Fruit fly (Drosophila melanogaster) whole organism, embryonic: ENCODE measurements around the gene Rab3-GEF.

Experiments used
- Asciz ChIP-seq: fragments of 200-800 bp; sonication (Bioruptor generic); optimal IDR thresholded peaks from 2 replicates; lab custom pipeline; 2017; ENCODE audit warnings: missing biosample characterization, mild to moderate bottlenecking, missing genetic modification characterization, missing genetic modification reagents
- BEAF-32 ChIP-seq: fragments of 200-800 bp; sonication (Bioruptor generic); optimal IDR thresholded peaks from 3 replicates; lab custom pipeline; 2017; ENCODE audit warnings: missing biosample characterization, missing genetic modification characterization, mild to moderate bottlenecking, moderate library complexity, missing genetic modification reagents
- CG1024 ChIP-seq: fragments of 200-800 bp; sonication (Bioruptor generic); IDR thresholded peaks from 2 replicates; pipeline ENCODE4 v1.3.6; 2022; ENCODE audit warnings: missing biosample characterization, missing genetic modification characterization
- CG10274 ChIP-seq: fragments of 200-800 bp; sonication (Bioruptor generic); optimal IDR thresholded peaks from 3 replicates; lab custom pipeline; 2017; ENCODE audit warnings: missing biosample characterization, mild to moderate bottlenecking, missing genetic modification characterization
- CG15011 ChIP-seq: fragments of 200-800 bp; sonication (Bioruptor generic); optimal IDR thresholded peaks from 3 replicates; lab custom pipeline; 2018; ENCODE audit warnings: missing biosample characterization, mild to moderate bottlenecking, missing genetic modification characterization
- CG15073 ChIP-seq: fragments of 200-800 bp; sonication (Bioruptor generic); optimal IDR thresholded peaks from 2 replicates; lab custom pipeline; 2016; ENCODE audit warnings: missing biosample characterization, missing genetic modification characterization
- CG15514 ChIP-seq: fragments of 200-800 bp; sonication (Bioruptor generic); optimal IDR thresholded peaks from 3 replicates; lab custom pipeline; 2017; ENCODE audit warnings: missing biosample characterization, missing genetic modification characterization, mild to moderate bottlenecking, moderate library complexity, missing genetic modification reagents
- CG1602 ChIP-seq: fragments of 200-800 bp; sonication (Bioruptor generic); optimal IDR thresholded peaks from 3 replicates; lab custom pipeline; 2016; ENCODE audit warnings: missing biosample characterization, missing genetic modification characterization
- CG1647 ChIP-seq: fragments of 200-800 bp; sonication (Bioruptor generic); optimal IDR thresholded peaks from 3 replicates; lab custom pipeline; 2016; ENCODE audit warnings: missing biosample characterization, missing genetic modification characterization
- CG17612 ChIP-seq: fragments of 200-800 bp; sonication (Bioruptor generic); IDR thresholded peaks from 2 replicates; pipeline ENCODE4 v1.3.6; 2022; ENCODE audit warnings: missing biosample characterization, missing genetic modification characterization
- CG18262 ChIP-seq: fragments of 200-800 bp; optimal IDR thresholded peaks from 3 replicates; lab custom pipeline; 2019; ENCODE audit warnings: missing biosample characterization, mild to moderate bottlenecking, missing genetic modification characterization, moderate library complexity
- CG2199 ChIP-seq: fragments of 200-800 bp; sonication (Bioruptor generic); IDR thresholded peaks from 3 replicates; pipeline ENCODE4 v1.3.6; 2022; ENCODE audit warnings: missing biosample characterization, missing genetic modification characterization
- CG32767 ChIP-seq: fragments of 200-800 bp; sonication (Bioruptor generic); IDR thresholded peaks from 2 replicates; pipeline ENCODE4 v1.3.6; 2022; ENCODE audit warnings: missing biosample characterization, missing genetic modification characterization
- CG4820 ChIP-seq: fragments of 200-800 bp; sonication (Bioruptor generic); optimal IDR thresholded peaks from 3 replicates; lab custom pipeline; 2016; ENCODE audit warnings: missing biosample characterization, missing genetic modification characterization
- CG6254 ChIP-seq: fragments of 200-800 bp; sonication (Bioruptor generic); optimal IDR thresholded peaks from 3 replicates; lab custom pipeline; 2017; ENCODE audit warnings: mild to moderate bottlenecking, missing biosample characterization, missing genetic modification reagents, missing genetic modification characterization
- CG6654 ChIP-seq: fragments of 200-800 bp; sonication (Bioruptor generic); optimal IDR thresholded peaks from 2 replicates; lab custom pipeline; 2017; ENCODE audit warnings: missing biosample characterization, mild to moderate bottlenecking, missing genetic modification characterization
- CG8944 ChIP-seq: fragments of 200-800 bp; sonication (Bioruptor generic); optimal IDR thresholded peaks from 3 replicates; lab custom pipeline; 2016; ENCODE audit warnings: missing biosample characterization, missing genetic modification characterization
- CG9437 ChIP-seq: fragments of 200-800 bp; sonication (Bioruptor generic); optimal IDR thresholded peaks from 2 replicates; lab custom pipeline; 2018; ENCODE audit warnings: missing biosample characterization, mild to moderate bottlenecking, missing genetic modification characterization
- CG9876 ChIP-seq: fragments of 200-800 bp; sonication (Bioruptor generic); optimal IDR thresholded peaks from 2 replicates; lab custom pipeline; 2016; ENCODE audit warnings: missing biosample characterization, missing genetic modification characterization
- Dbx ChIP-seq: fragments of 200-800 bp; sonication (Bioruptor generic); IDR thresholded peaks from 3 replicates; pipeline ENCODE4 v1.3.6; 2022; ENCODE audit warnings: missing biosample characterization, missing genetic modification characterization
- Deaf1 ChIP-seq: fragments of 200-800 bp; optimal IDR thresholded peaks from 3 replicates; lab custom pipeline; 2019; ENCODE audit warnings: missing biosample characterization, mild to moderate bottlenecking, missing genetic modification characterization, moderate library complexity
- ERR ChIP-seq: fragments of 200-800 bp; sonication (Bioruptor generic); optimal IDR thresholded peaks from 2 replicates; lab custom pipeline; 2016; ENCODE audit warnings: missing biosample characterization, missing genetic modification characterization
- GATAe ChIP-seq: fragments of 200-800 bp; sonication (Bioruptor generic); conservative IDR thresholded peaks from 2 replicates; pipeline ENCODE4 v1.3.6; 2022; ENCODE audit warnings: missing biosample characterization, missing genetic modification characterization
- H2.0 ChIP-seq: fragments of 200-800 bp; sonication (Bioruptor generic); IDR thresholded peaks from 2 replicates; pipeline ENCODE4 v1.3.6; 2022; ENCODE audit warnings: missing biosample characterization, missing genetic modification characterization
- HHEX ChIP-seq: fragments of 200-800 bp; sonication (Bioruptor generic); optimal IDR thresholded peaks from 3 replicates; lab custom pipeline; 2017; ENCODE audit warnings: missing biosample characterization, mild to moderate bottlenecking, missing genetic modification characterization, missing genetic modification reagents
- HLH4C ChIP-seq: fragments of 200-800 bp; sonication (Bioruptor generic); IDR thresholded peaks from 3 replicates; pipeline ENCODE4 v1.3.6; 2022; ENCODE audit warnings: missing biosample characterization, missing genetic modification characterization; ENCODE audit not compliant: partially characterized antibody
- Hand ChIP-seq: fragments of 200-800 bp; sonication (Bioruptor generic); optimal IDR thresholded peaks from 2 replicates; lab custom pipeline; 2017; ENCODE audit warnings: mild to moderate bottlenecking, missing biosample characterization, missing genetic modification reagents, missing genetic modification characterization
- Jarid2 ChIP-seq: fragments of 200-800 bp; sonication (Bioruptor generic); optimal IDR thresholded peaks from 3 replicates; lab custom pipeline; 2017; ENCODE audit warnings: mild to moderate bottlenecking, missing biosample characterization, missing genetic modification reagents, missing genetic modification characterization
- Mad ChIP-seq: fragments of 200-800 bp; sonication (Bioruptor generic); optimal IDR thresholded peaks from 2 replicates; lab custom pipeline; 2016; ENCODE audit warnings: missing biosample characterization, missing genetic modification characterization
- NC2β ChIP-seq: fragments of 200-800 bp; sonication (Bioruptor generic); optimal IDR thresholded peaks from 2 replicates; lab custom pipeline; 2016; ENCODE audit warnings: missing biosample characterization, missing genetic modification characterization
- Nf-YB ChIP-seq: fragments of 200-800 bp; sonication (Bioruptor generic); optimal IDR thresholded peaks from 3 replicates; lab custom pipeline; 2019; ENCODE audit warnings: missing biosample characterization, mild to moderate bottlenecking, missing genetic modification characterization, moderate library complexity
- Oaz ChIP-seq: fragments of 200-800 bp; sonication (Bioruptor generic); IDR thresholded peaks from 2 replicates; pipeline ENCODE4 v1.3.6; 2022; ENCODE audit warnings: missing biosample characterization, missing genetic modification characterization
- Rx ChIP-seq: fragments of 200-800 bp; sonication (Bioruptor generic); IDR thresholded peaks from 2 replicates; pipeline ENCODE4 v1.3.6; 2022; ENCODE audit warnings: missing biosample characterization, missing genetic modification characterization
- Xbp1 ChIP-seq: fragments of 200-800 bp; sonication (Bioruptor generic); optimal IDR thresholded peaks from 3 replicates; lab custom pipeline; 2016; ENCODE audit warnings: missing biosample characterization, mild to moderate bottlenecking, missing genetic modification characterization
- Xrp1 ChIP-seq: fragments of 200-800 bp; sonication (Bioruptor generic); IDR thresholded peaks from 2 replicates; pipeline ENCODE4 v1.3.6; 2022; ENCODE audit warnings: missing biosample characterization, missing genetic modification characterization
- bab2 ChIP-seq: fragments of 200-800 bp; sonication (Bioruptor generic); optimal IDR thresholded peaks from 2 replicates; lab custom pipeline; 2016; ENCODE audit warnings: missing biosample characterization, missing genetic modification characterization
- bbx ChIP-seq: fragments of 200-800 bp; sonication (Bioruptor generic); IDR thresholded peaks from 2 replicates; pipeline ENCODE4 v1.3.6; 2022; ENCODE audit warnings: missing biosample characterization, missing genetic modification characterization; ENCODE audit not compliant: partially characterized antibody
- cad ChIP-seq: fragments of >200 bp; optimal IDR thresholded peaks from 2 replicates; lab custom pipeline; 2017; ENCODE audit warnings: missing biosample characterization, missing genetic modification characterization
- dpn ChIP-seq, 2 experiments: fragments of 200-800 bp; sonication (Bioruptor generic); optimal IDR thresholded peaks; 3 replicates each; lab custom pipeline; 2016; ENCODE audit warnings: missing biosample characterization in 2 of 2, missing genetic modification characterization in 2 of 2
- esg ChIP-seq: fragments of 200-800 bp; sonication (Bioruptor generic); conservative IDR thresholded peaks from 2 replicates; pipeline ENCODE4 v1.3.6; 2022; ENCODE audit warnings: missing biosample characterization, missing genetic modification characterization
- fd3F ChIP-seq: fragments of 200-800 bp; sonication (Bioruptor generic); optimal IDR thresholded peaks from 2 replicates; lab custom pipeline; 2018; ENCODE audit warnings: missing biosample characterization, mild to moderate bottlenecking, missing genetic modification characterization, moderate library complexity
- hkb ChIP-seq, 2 experiments: fragments of 200-800 bp in 1 of 2; fragments of >200 bp in 1 of 2; sonication (Bioruptor generic) in 1 of 2; IDR thresholded peaks in 1 of 2; optimal IDR thresholded peaks in 1 of 2; 2 replicates each; pipeline versions ENCODE4 v1.3.6 to Lab custom; 2017 to 2022; ENCODE audit warnings: missing biosample characterization in 1 of 2, missing genetic modification characterization in 1 of 2
- lmd ChIP-seq: fragments of 200-800 bp; sonication (Bioruptor generic); IDR thresholded peaks from 2 replicates; pipeline ENCODE4 v1.3.6; 2022; ENCODE audit warnings: missing biosample characterization, missing genetic modification characterization
- pfk ChIP-seq: fragments of 200-800 bp; sonication (Bioruptor generic); optimal IDR thresholded peaks from 2 replicates; lab custom pipeline; 2018; ENCODE audit warnings: missing biosample characterization, mild to moderate bottlenecking, missing genetic modification characterization, moderate library complexity
- sens ChIP-seq: fragments of 200-800 bp; sonication (Bioruptor generic); peaks from one replicate; lab custom pipeline; 2016; ENCODE audit warnings: missing biosample characterization, missing genetic modification characterization
- slbo ChIP-seq: fragments of 200-800 bp; sonication (Bioruptor generic); IDR thresholded peaks from 2 replicates; pipeline ENCODE4 v1.3.6; 2022; ENCODE audit warnings: missing biosample characterization, missing genetic modification characterization
- sna ChIP-seq: fragments of 200-800 bp; sonication (Bioruptor generic); IDR thresholded peaks from 2 replicates; pipeline ENCODE4 v1.3.6; 2022; ENCODE audit warnings: missing biosample characterization, missing genetic modification characterization; ENCODE audit not compliant: partially characterized antibody
- so ChIP-seq: fragments of 200-800 bp; sonication (Bioruptor generic); IDR thresholded peaks from 3 replicates; pipeline ENCODE4 v1.3.6; 2022; ENCODE audit warnings: missing biosample characterization, missing genetic modification characterization
- sqz ChIP-seq: fragments of 200-800 bp; sonication (Bioruptor generic); optimal IDR thresholded peaks from 3 replicates; lab custom pipeline; 2018; ENCODE audit warnings: missing biosample characterization, mild to moderate bottlenecking, missing genetic modification characterization

Gene Rab3-GEF

dm6 chrX:15085777-15086510 is 3.5 kb upstream of the Rab3-GEF start, which contains the start of the genes CG15027 and Dbct (continued):
- peak; percentile 80 for TF ChIP-seq sna
- peak; percentile 55 for TF ChIP-seq fd3F (GFP tag; lab: Kevin White, UChicago)
- TF ChIP-seq CG10274 (GFP tag; lab: Kevin White, UChicago) = no peak
- peak; percentile 44 for TF ChIP-seq CG4820 (GFP tag; lab: Kevin White, UChicago)
- TF ChIP-seq Deaf1 = peak; percentile 19
- no peak; the same call in 1 of the 2 replicates for TF ChIP-seq Rx
- peak; percentile 52 for TF ChIP-seq CG9437 (GFP tag; lab: Kevin White, UChicago)
- TF ChIP-seq CG17612 (GFP tag; lab: Robert Waterston, UW) = no peak
- no peak for TF ChIP-seq CG8944 (GFP tag; lab: Kevin White, UChicago)
- no peak for TF ChIP-seq pfk (GFP tag; lab: Kevin White, UChicago)
- no peak for TF ChIP-seq CG6254 (GFP tag; lab: Kevin White, UChicago)
- no peak for TF ChIP-seq Hand (GFP tag; lab: Kevin White, UChicago)
- TF ChIP-seq NC2β (GFP tag; lab: Kevin White, UChicago) = no peak
- peak; percentile 74; the same call in 2 of the 3 replicates for TF ChIP-seq Dbx
- TF ChIP-seq so = no peak; the same call in 2 of the 3 replicates
- peak; percentile 81 for TF ChIP-seq BEAF-32 (GFP tag; lab: Kevin White, UChicago)
- no peak for TF ChIP-seq cad (GFP tag; lab: Kevin White, UChicago)
- TF ChIP-seq H2.0 = peak; percentile 32; the same call in 1 of the 2 replicates
- no peak for TF ChIP-seq Jarid2 (GFP tag; lab: Kevin White, UChicago)
- no peak for TF ChIP-seq CG1647
- peak; percentile 44 for TF ChIP-seq esg (GFP tag; lab: Robert Waterston, UW)
- no peak for TF ChIP-seq hkb (optimal IDR thresholded peaks at IDR 0.05; lab: Kevin White, UChicago)
- peak; percentile 52 for TF ChIP-seq hkb (GFP tag; IDR thresholded peaks at IDR 0.05; lab: Robert Waterston, UW)
- peak; percentile 68; the same call in 1 of the 2 replicates for TF ChIP-seq CG32767
- TF ChIP-seq ERR (GFP tag; lab: Kevin White, UChicago) = no peak
- peak; percentile 45 for TF ChIP-seq Nf-YB (GFP tag; lab: Kevin White, UChicago)
- TF ChIP-seq HHEX (GFP tag; lab: Kevin White, UChicago) = peak; percentile 31
- no peak for TF ChIP-seq bbx (GFP tag; lab: Robert Waterston, UW)
- TF ChIP-seq Asciz = peak; percentile 17
- TF ChIP-seq bab2 (GFP tag; lab: Kevin White, UChicago) = no peak
- TF ChIP-seq lmd (GFP tag; lab: Robert Waterston, UW) = peak; percentile 64
- no peak for TF ChIP-seq sqz (GFP tag; lab: Kevin White, UChicago)
- peak; percentile 72 for TF ChIP-seq slbo (GFP tag; lab: Robert Waterston, UW)
- TF ChIP-seq Xbp1 (GFP tag; lab: Kevin White, UChicago) = peak; percentile 69
- peak; percentile 30 for TF ChIP-seq Mad
- peak in 1 of 2 experiments; percentile 62 for TF ChIP-seq dpn (GFP tag; optimal IDR thresholded peaks at IDR 0.05; lab: Kevin White, UChicago)
- peak; percentile 41 for TF ChIP-seq CG15011 (GFP tag; lab: Kevin White, UChicago)
- TF ChIP-seq CG15073 (GFP tag; lab: Kevin White, UChicago) = no peak
- peak; percentile 62; the same call in 2 of the 3 replicates for TF ChIP-seq HLH4C (GFP tag; lab: Robert Waterston, UW)
- TF ChIP-seq CG2199 (GFP tag; lab: Robert Waterston, UW) = 0 out of 3 replicates have a peak, but pooled peaks have one; percentile 37
- peak; percentile 56 for TF ChIP-seq CG18262 (tag; lab: Kevin White, UChicago)
- TF ChIP-seq CG1602 = peak; percentile 55
- peak; percentile 11; the same call in 1 of the 2 replicates for TF ChIP-seq Oaz
- TF ChIP-seq CG15514 = peak; percentile 33
- no peak for TF ChIP-seq CG9876 (GFP tag; lab: Kevin White, UChicago)
- TF ChIP-seq GATAe = no peak
- TF ChIP-seq CG6654 (GFP tag; lab: Kevin White, UChicago) = no peak
- peak; percentile 6 for TF ChIP-seq sens
- peak; percentile 48; the same call in 1 of the 2 replicates for TF ChIP-seq CG1024
- peak; percentile 83 for TF ChIP-seq Xrp1
